Fruit fly (Drosophila melanogaster): ENCODE data around the gene CG34355.

The CG34355 gene

dm6 chr3R:23874198-23874597, 70.5 kb downstream of the CG34355 start (continued):
- TF ChIP-seq CG6791 (GFP tag; IDR thresholded peaks at IDR 0.05; ENCODE audit: partially characterized antibody) (no peak), CG1603 (tag; optimal IDR thresholded peaks at IDR 0.05) (peak; percentile 36), CG1529 (GFP tag; optimal IDR thresholded peaks at IDR 0.05) (peak; percentile 2), Hr51 (GFP tag; optimal IDR thresholded peaks at IDR 0.05) (peak in 1 of 2 experiments; percentile 15), btn (GFP tag; optimal IDR thresholded peaks at IDR 0.05) (no peak), sens (GFP tag) (peak; percentile 79), Hsf (GFP tag; optimal IDR thresholded peaks at IDR 0.05) (peak; percentile 4), dmrt11E (tag; optimal IDR thresholded peaks at IDR 0.05) (peak; percentile 35), zf30C (GFP tag; optimal IDR thresholded peaks at IDR 0.05) (peak; percentile 9), Ets65A (GFP tag) (peak; percentile 74), CG10565 (GFP tag; optimal IDR thresholded peaks at IDR 0.05) (no peak), ci (GFP tag; IDR thresholded peaks at IDR 0.05) (peak; percentile 7; the same call in 1 of the 3 replicates), phol (tag; optimal IDR thresholded peaks at IDR 0.05) (peak; percentile 25), ken (GFP tag; IDR thresholded peaks at IDR 0.05) (0 out of 3 replicates have a peak, but pooled peaks have one; percentile 11), Ssrp (tag; optimal IDR thresholded peaks at IDR 0.05) (peak; percentile 20), CG17359 (tag; optimal IDR thresholded peaks at IDR 0.05) (no peak), MBD-R2 (GFP tag; IDR thresholded peaks at IDR 0.05) (no peak), CG9817 (tag; optimal IDR thresholded peaks at IDR 0.05) (no peak), CG2712 (tag; optimal IDR thresholded peaks at IDR 0.05) (peak; percentile 31), rib (GFP tag; IDR thresholded peaks at IDR 0.05) (no peak), CG11504 (tag; optimal IDR thresholded peaks at IDR 0.05) (peak; percentile 38), CG7839 (tag; optimal IDR thresholded peaks at IDR 0.05) (peak; percentile 24), Med (GFP tag) (peak; percentile 76), Drgx (GFP tag; IDR thresholded peaks at IDR 0.05) (peak; percentile 83), prd (optimal IDR thresholded peaks at IDR 0.05) (no peak), prd (GFP tag; IDR thresholded peaks at IDR 0.05) (peak; percentile 52; the same call in 2 of the 3 replicates), CG11093 (GFP tag; IDR thresholded peaks at IDR 0.05) (no peak), CG30020 (tag; optimal IDR thresholded peaks at IDR 0.05) (no peak), CG1647 (GFP tag; optimal IDR thresholded peaks at IDR 0.05) (no peak), Six4 (GFP tag; optimal IDR thresholded peaks at IDR 0.05) (no peak), CG12391 (tag; optimal IDR thresholded peaks at IDR 0.05) (peak; percentile 14), unpg (GFP tag; optimal IDR thresholded peaks at IDR 0.05) (peak; percentile 8), bab2 (GFP tag; optimal IDR thresholded peaks at IDR 0.05) (peak; percentile 28), CG31441 (GFP tag; IDR thresholded peaks at IDR 0.05) (0 out of 2 replicates have a peak, but pooled peaks have one; percentile 12), nom (GFP tag; optimal IDR thresholded peaks at IDR 0.05) (no peak), Sox102F (GFP tag; optimal IDR thresholded peaks at IDR 0.05) (peak; percentile 24), Scr (GFP tag; IDR thresholded peaks at IDR 0.05; ENCODE audit: partially characterized antibody) (no peak), fd96Cb (tag; optimal IDR thresholded peaks at IDR 0.05) (peak; percentile 21), CG6689 (GFP tag; IDR thresholded peaks at IDR 0.05) (0 out of 2 replicates have a peak, but pooled peaks have one; percentile 10), lbe (GFP tag; optimal IDR thresholded peaks at IDR 0.05) (no peak), dmrt99B (tag; optimal IDR thresholded peaks at IDR 0.05) (peak; percentile 31), CG9727 (GFP tag; optimal IDR thresholded peaks at IDR 0.05) (peak; percentile 2), lola (GFP tag; optimal IDR thresholded peaks at IDR 0.05) (no peak), Tbp (GFP tag; optimal IDR thresholded peaks at IDR 0.05) (no peak), sisA (GFP tag; IDR thresholded peaks at IDR 0.05) (0 out of 2 replicates have a peak, but pooled peaks have one; percentile 35), Blimp-1 (GFP tag; optimal IDR thresholded peaks at IDR 0.05) (peak; percentile 28), CG31224 (GFP tag; IDR thresholded peaks at IDR 0.05) (no peak), bsh (GFP tag; optimal IDR thresholded peaks at IDR 0.05) (peak; percentile 11 to 45), Xrp1 (GFP tag; IDR thresholded peaks at IDR 0.05) (peak; percentile 34; the same call in 1 of the 2 replicates)

Data from whole organism, embryonic.